Comparison of ENCODE assay signal across 1 fruit fly cellular context in genomic region chr2L:18442903-18443608, dm6.
TF ChIP-seq lines count a peak whose summit lies in the region.

Gene RpS26 (minus strand): TSS chr2L:18443277.

TF ChIP-seq in whole organism, embryonic, 481 proteins besides CTCF, POLR2A, EP300 and RAD21 (continued from another document and continues in another):
- TF ChIP-seq esg (GFP tag; conservative IDR thresholded peaks at IDR 0.05; lab: Robert Waterston, UW) (no peak; the same call in 1 of the 2 replicates), CG7839 (tag; optimal IDR thresholded peaks at IDR 0.05; lab: Kevin White, UChicago) (peak; percentile 59), tap (tag; optimal IDR thresholded peaks at IDR 0.05; lab: Kevin White, UChicago) (no peak), CG2120 (GFP tag; optimal IDR thresholded peaks at IDR 0.05; lab: Kevin White, UChicago) (peak; percentile 53), CG30020 (tag; optimal IDR thresholded peaks at IDR 0.05; lab: Kevin White, UChicago) (peak; percentile 61), CrebB (tag; optimal IDR thresholded peaks at IDR 0.05; lab: Kevin White, UChicago) (no peak), CG13424 (tag; optimal IDR thresholded peaks at IDR 0.05; lab: Kevin White, UChicago) (peak; percentile 41), CG12744 (GFP tag; optimal IDR thresholded peaks at IDR 0.05; lab: Kevin White, UChicago) (no peak), CG18262 (tag; optimal IDR thresholded peaks at IDR 0.05; lab: Kevin White, UChicago) (peak; percentile 43), Antp (GFP tag; optimal IDR thresholded peaks at IDR 0.05; lab: Kevin White, UChicago) (peak; percentile 52), sug (tag; optimal IDR thresholded peaks at IDR 0.05; lab: Kevin White, UChicago) (peak; percentile 69), CG12942 (GFP tag; optimal IDR thresholded peaks at IDR 0.05; lab: Kevin White, UChicago) (peak; percentile 16), CG6683 (GFP tag; optimal IDR thresholded peaks at IDR 0.05; lab: Kevin White, UChicago) (no peak), CG31224 (GFP tag; IDR thresholded peaks at IDR 0.05; lab: Robert Waterston, UW) (peak; percentile 50), CG11247 (GFP tag; IDR thresholded peaks at IDR 0.05; lab: Robert Waterston, UW) (peak; percentile 43), CG2129 (GFP tag; IDR thresholded peaks at IDR 0.05; lab: Robert Waterston, UW; ENCODE audit: partially characterized antibody) (no peak), CG13624 (GFP tag; optimal IDR thresholded peaks at IDR 0.05; lab: Kevin White, UChicago) (peak; percentile 51), Taf1 (GFP tag; IDR thresholded peaks at IDR 0.05; lab: Robert Waterston, UW) (no peak), Ets97D (GFP tag; optimal IDR thresholded peaks at IDR 0.05; lab: Kevin White, UChicago) (peak; percentile 98), CG15601 (tag; optimal IDR thresholded peaks at IDR 0.05; lab: Kevin White, UChicago) (peak; percentile 71), CG5953 (GFP tag; IDR thresholded peaks at IDR 0.05; lab: Robert Waterston, UW) (no peak), CG3995 (GFP tag; optimal IDR thresholded peaks at IDR 0.05; lab: Kevin White, UChicago) (peak; percentile 10), Usf (GFP tag; optimal IDR thresholded peaks at IDR 0.05; lab: Kevin White, UChicago) (peak; percentile 49), vvl (GFP tag; IDR thresholded peaks at IDR 0.05; lab: Robert Waterston, UW) (peak; percentile 55), abd-A (tag; optimal IDR thresholded peaks at IDR 0.05; lab: Kevin White, UChicago) (no peak), eyg (GFP tag; optimal IDR thresholded peaks at IDR 0.05; lab: Kevin White, UChicago) (no peak), run (tag; optimal IDR thresholded peaks at IDR 0.05; lab: Kevin White, UChicago) (no peak), CG13287 (GFP tag; IDR thresholded peaks at IDR 0.05; lab: Robert Waterston, UW; ENCODE audit: partially characterized antibody) (no peak), Adf1 (GFP tag; IDR thresholded peaks at IDR 0.05; lab: Robert Waterston, UW) (0 out of 2 replicates have a peak, but pooled peaks have one; percentile 34), sc (optimal IDR thresholded peaks at IDR 0.05; lab: Kevin White, UChicago) (no peak), sc (GFP tag; optimal IDR thresholded peaks at IDR 0.05; lab: Kevin White, UChicago) (no peak), Ets65A (GFP tag; lab: Kevin White, UChicago) (peak; percentile 97), wek (GFP tag; optimal IDR thresholded peaks at IDR 0.05; lab: Kevin White, UChicago) (no peak), CG11085 (GFP tag; IDR thresholded peaks at IDR 0.05; lab: Robert Waterston, UW) (no peak; the same call in 1 of the 2 replicates), Dp (GFP tag; optimal IDR thresholded peaks at IDR 0.05; lab: Kevin White, UChicago) (peak; percentile 34), sens-2 (GFP tag; IDR thresholded peaks at IDR 0.05; lab: Robert Waterston, UW) (no peak; the same call in 1 of the 2 replicates), Doc2 (GFP tag; IDR thresholded peaks at IDR 0.05; lab: Robert Waterston, UW) (no peak), CG10267 (tag; optimal IDR thresholded peaks at IDR 0.05; lab: Kevin White, UChicago) (peak; percentile 58), CG17186 (GFP tag; optimal IDR thresholded peaks at IDR 0.05; lab: Kevin White, UChicago) (peak; percentile 61), ac (GFP tag; optimal IDR thresholded peaks at IDR 0.05; lab: Kevin White, UChicago) (no peak), Atf6 (GFP tag; IDR thresholded peaks at IDR 0.05; lab: Robert Waterston, UW) (peak; percentile 58), CG3847 (GFP tag; IDR thresholded peaks at IDR 0.05; lab: Robert Waterston, UW) (peak; percentile 64), CG10274 (GFP tag; optimal IDR thresholded peaks at IDR 0.05; lab: Kevin White, UChicago) (no peak), kay (GFP tag; optimal IDR thresholded peaks at IDR 0.05; lab: Kevin White, UChicago) (no peak), sima (GFP tag; optimal IDR thresholded peaks at IDR 0.05; lab: Kevin White, UChicago) (no peak), phol (tag; optimal IDR thresholded peaks at IDR 0.05; lab: Kevin White, UChicago) (peak; percentile 76), wor (GFP tag; IDR thresholded peaks at IDR 0.05; lab: Robert Waterston, UW) (no peak), CG1529 (GFP tag; optimal IDR thresholded peaks at IDR 0.05; lab: Kevin White, UChicago) (peak; percentile 17), Mad (GFP tag; optimal IDR thresholded peaks at IDR 0.05; lab: Kevin White, UChicago) (peak; percentile 24), Elba2 (GFP tag; optimal IDR thresholded peaks at IDR 0.05; lab: Kevin White, UChicago) (peak; percentile 75), en (GFP tag; optimal IDR thresholded peaks at IDR 0.05; lab: Kevin White, UChicago) (no peak), grn (GFP tag; optimal IDR thresholded peaks at IDR 0.05; lab: Kevin White, UChicago) (no peak), CG30431 (GFP tag; optimal IDR thresholded peaks at IDR 0.05; lab: Kevin White, UChicago) (peak; percentile 52), caup (GFP tag; optimal IDR thresholded peaks at IDR 0.05; lab: Kevin White, UChicago; ENCODE audit: severe bottlenecking) (peak; percentile 79), MESR4 (GFP tag; optimal IDR thresholded peaks at IDR 0.05; lab: Kevin White, UChicago) (peak; percentile 98), CG10959 (GFP tag; IDR thresholded peaks at IDR 0.05; lab: Robert Waterston, UW) (no peak), dysf (GFP tag; IDR thresholded peaks at IDR 0.05; lab: Robert Waterston, UW) (peak; percentile 51; the same call in 2 of the 3 replicates), HLH3B (GFP tag; IDR thresholded peaks at IDR 0.05; lab: Robert Waterston, UW) (peak; percentile 53; the same call in 1 of the 2 replicates), sisA (GFP tag; IDR thresholded peaks at IDR 0.05; lab: Robert Waterston, UW) (peak; percentile 42; the same call in 1 of the 2 replicates), peb (GFP tag; IDR thresholded peaks at IDR 0.05; lab: Robert Waterston, UW) (no peak), CG6813 (GFP tag; optimal IDR thresholded peaks at IDR 0.05; lab: Kevin White, UChicago) (no peak), CG11695 (GFP tag; IDR thresholded peaks at IDR 0.05; lab: Robert Waterston, UW) (no peak), Rfx (GFP tag; IDR thresholded peaks at IDR 0.05; lab: Robert Waterston, UW) (peak; percentile 75), CG8388 (GFP tag; optimal IDR thresholded peaks at IDR 0.05; lab: Kevin White, UChicago) (peak; percentile 12), Vsx1 (GFP tag; optimal IDR thresholded peaks at IDR 0.05; lab: Kevin White, UChicago) (no peak), tin (GFP tag; optimal IDR thresholded peaks at IDR 0.05; lab: Kevin White, UChicago) (peak; percentile 38), ham (GFP tag; IDR thresholded peaks at IDR 0.05; lab: Robert Waterston, UW) (no peak), CG15269 (tag; optimal IDR thresholded peaks at IDR 0.05; lab: Kevin White, UChicago) (no peak), CG12769 (tag; optimal IDR thresholded peaks at IDR 0.05; lab: Kevin White, UChicago) (peak; percentile 22), MTF-1 (GFP tag; optimal IDR thresholded peaks at IDR 0.05; lab: Kevin White, UChicago; ENCODE audit: borderline replicate concordance) (no peak), CG5245 (GFP tag; optimal IDR thresholded peaks at IDR 0.05; lab: Kevin White, UChicago) (peak; percentile 48), CG14441 (GFP tag; IDR thresholded peaks at IDR 0.05; lab: Robert Waterston, UW) (peak; percentile 9; the same call in 1 of the 2 replicates), onecut (GFP tag; IDR thresholded peaks at IDR 0.05; lab: Robert Waterston, UW) (no peak), YL-1 (GFP tag; optimal IDR thresholded peaks at IDR 0.05; lab: Kevin White, UChicago) (peak; percentile 77), Gsc (GFP tag; IDR thresholded peaks at IDR 0.05; lab: Robert Waterston, UW) (no peak), Dad (GFP tag; optimal IDR thresholded peaks at IDR 0.05; lab: Kevin White, UChicago) (peak; percentile 57), BEAF-32 (GFP tag; optimal IDR thresholded peaks at IDR 0.05; lab: Kevin White, UChicago) (peak; percentile 56), Bgb (GFP tag; IDR thresholded peaks at IDR 0.05; lab: Robert Waterston, UW; ENCODE audit: partially characterized antibody) (0 out of 2 replicates have a peak, but pooled peaks have one; percentile 9), inv (GFP tag; IDR thresholded peaks at IDR 0.05; lab: Robert Waterston, UW; ENCODE audit: partially characterized antibody) (no peak), Fer1 (GFP tag; optimal IDR thresholded peaks at IDR 0.05; lab: Kevin White, UChicago) (peak; percentile 59), CG4424 (GFP tag; optimal IDR thresholded peaks at IDR 0.05; lab: Kevin White, UChicago) (peak; percentile 50), CG4617 (GFP tag; optimal IDR thresholded peaks at IDR 0.05; lab: Kevin White, UChicago; ENCODE audit: borderline replicate concordance) (no peak), CG42726 (GFP tag; IDR thresholded peaks at IDR 0.05; lab: Robert Waterston, UW; ENCODE audit: partially characterized antibody) (no peak), Hmx (GFP tag; optimal IDR thresholded peaks at IDR 0.05; lab: Kevin White, UChicago) (no peak), Trl (optimal IDR thresholded peaks at IDR 0.05; lab: Kevin White, UChicago) (no peak), Trl (GFP tag; optimal IDR thresholded peaks at IDR 0.05; lab: Kevin White, UChicago) (peak; percentile 53), CG6272 (GFP tag; IDR thresholded peaks at IDR 0.05; lab: Robert Waterston, UW) (peak; percentile 48; the same call in 1 of the 2 replicates), odd (GFP tag; optimal IDR thresholded peaks at IDR 0.05; lab: Kevin White, UChicago) (no peak), Nf-YB (GFP tag; optimal IDR thresholded peaks at IDR 0.05; lab: Kevin White, UChicago) (peak; percentile 16), mam (GFP tag; optimal IDR thresholded peaks at IDR 0.05; lab: Kevin White, UChicago) (peak; percentile 63), cad (GFP tag; optimal IDR thresholded peaks at IDR 0.05; lab: Kevin White, UChicago) (no peak), otp (GFP tag; IDR thresholded peaks at IDR 0.05; lab: Robert Waterston, UW) (peak; percentile 46; the same call in 2 of the 3 replicates), tx (GFP tag; optimal IDR thresholded peaks at IDR 0.05; lab: Kevin White, UChicago) (peak; percentile 16), CG9215 (GFP tag; IDR thresholded peaks at IDR 0.05; lab: Robert Waterston, UW) (peak; percentile 17; the same call in 1 of the 2 replicates), pros (GFP tag; optimal IDR thresholded peaks at IDR 0.05; lab: Kevin White, UChicago) (no peak), Meics (GFP tag; optimal IDR thresholded peaks at IDR 0.05; lab: Kevin White, UChicago) (no peak), da (GFP tag; optimal IDR thresholded peaks at IDR 0.05; lab: Kevin White, UChicago) (no peak), CG4404 (GFP tag; IDR thresholded peaks at IDR 0.05; lab: Robert Waterston, UW) (peak; percentile 30; the same call in 1 of the 2 replicates), lola (GFP tag; optimal IDR thresholded peaks at IDR 0.05; lab: Kevin White, UChicago) (peak in 1 of 3 experiments; percentile 42), p53 (GFP tag; optimal IDR thresholded peaks at IDR 0.05; lab: Kevin White, UChicago) (peak; percentile 52), HLH4C (GFP tag; IDR thresholded peaks at IDR 0.05; lab: Robert Waterston, UW; ENCODE audit: partially characterized antibody) (no peak), tup (GFP tag; optimal IDR thresholded peaks at IDR 0.05; lab: Kevin White, UChicago) (no peak), CG8478 (optimal IDR thresholded peaks at IDR 0.05; lab: Kevin White, UChicago) (no peak), Camta (GFP tag; optimal IDR thresholded peaks at IDR 0.05; lab: Kevin White, UChicago) (peak; percentile 48), CG1647 (GFP tag; optimal IDR thresholded peaks at IDR 0.05; lab: Kevin White, UChicago) (peak; percentile 22), CG13123 (GFP tag; optimal IDR thresholded peaks at IDR 0.05; lab: Kevin White, UChicago) (peak; percentile 37), lab (GFP tag; optimal IDR thresholded peaks at IDR 0.05; lab: Kevin White, UChicago) (no peak), CG13296 (GFP tag; optimal IDR thresholded peaks at IDR 0.05; lab: Kevin White, UChicago) (no peak), aop (GFP tag; IDR thresholded peaks at IDR 0.05; lab: Robert Waterston, UW) (no peak), Poxn (GFP tag; IDR thresholded peaks at IDR 0.05; lab: Robert Waterston, UW) (no peak), CG16779 (GFP tag; IDR thresholded peaks at IDR 0.05; lab: Robert Waterston, UW) (no peak), insv (GFP tag; optimal IDR thresholded peaks at IDR 0.05; lab: Kevin White, UChicago) (peak; percentile 61 to 98), CG16815 (GFP tag; optimal IDR thresholded peaks at IDR 0.05; lab: Kevin White, UChicago) (no peak), seq (GFP tag; IDR thresholded peaks at IDR 0.05; lab: Robert Waterston, UW) (no peak), CG10431 (GFP tag; optimal IDR thresholded peaks at IDR 0.05; lab: Kevin White, UChicago) (peak; percentile 49), CG9876 (GFP tag; optimal IDR thresholded peaks at IDR 0.05; lab: Kevin White, UChicago) (no peak), trem (tag; optimal IDR thresholded peaks at IDR 0.05; lab: Kevin White, UChicago) (peak; percentile 20), dmrt11E (tag; optimal IDR thresholded peaks at IDR 0.05; lab: Kevin White, UChicago) (peak; percentile 7), dimm (GFP tag; IDR thresholded peaks at IDR 0.05; lab: Robert Waterston, UW) (no peak), B-H2 (GFP tag; optimal IDR thresholded peaks at IDR 0.05; lab: Kevin White, UChicago) (peak; percentile 49), CG7372 (GFP tag; IDR thresholded peaks at IDR 0.05; lab: Robert Waterston, UW) (peak; percentile 42; the same call in 1 of the 2 replicates), grau (tag; optimal IDR thresholded peaks at IDR 0.05; lab: Kevin White, UChicago) (peak; percentile 54), Neu2 (GFP tag; optimal IDR thresholded peaks at IDR 0.05; lab: Kevin White, UChicago; ENCODE audit: borderline replicate concordance) (no peak), Optix (GFP tag; IDR thresholded peaks at IDR 0.05; lab: Robert Waterston, UW) (no peak), NFAT (GFP tag; IDR thresholded peaks at IDR 0.05; lab: Robert Waterston, UW) (peak; percentile 33), CG14014 (GFP tag; IDR thresholded peaks at IDR 0.05; lab: Robert Waterston, UW) (peak; percentile 38; the same call in 1 of the 2 replicates), CoRest (tag; optimal IDR thresholded peaks at IDR 0.05; lab: Kevin White, UChicago) (peak; percentile 75), sens (GFP tag; lab: Kevin White, UChicago) (peak; percentile 90), slou (GFP tag; optimal IDR thresholded peaks at IDR 0.05; lab: Kevin White, UChicago) (peak; percentile 56), Aef1 (GFP tag; IDR thresholded peaks at IDR 0.05; lab: Robert Waterston, UW) (no peak), CG8290 (GFP tag; optimal IDR thresholded peaks at IDR 0.05; lab: Kevin White, UChicago) (peak; percentile 46), CG8290 (tag; optimal IDR thresholded peaks at IDR 0.05; lab: Kevin White, UChicago) (peak in 1 of 2 experiments; percentile 59)
